Worm (Caenorhabditis elegans) whole organism, L4/young adult: ENCODE results near the gene cee-1.

Experiments
- W03F9.2 ChIP-seq: fragments of 150-350 bp; optimal IDR thresholded peaks from 2 replicates; lab custom pipeline; 2014; ENCODE audit warnings: missing biosample characterization, missing genetic modification characterization
- dao-5 ChIP-seq: sonication (generic microtip); optimal IDR thresholded peaks from 2 replicates; lab custom pipeline; 2016; ENCODE audit warnings: missing genotype, missing genetic modification characterization, moderate library complexity, missing compliant biosample characterization

DNA sequence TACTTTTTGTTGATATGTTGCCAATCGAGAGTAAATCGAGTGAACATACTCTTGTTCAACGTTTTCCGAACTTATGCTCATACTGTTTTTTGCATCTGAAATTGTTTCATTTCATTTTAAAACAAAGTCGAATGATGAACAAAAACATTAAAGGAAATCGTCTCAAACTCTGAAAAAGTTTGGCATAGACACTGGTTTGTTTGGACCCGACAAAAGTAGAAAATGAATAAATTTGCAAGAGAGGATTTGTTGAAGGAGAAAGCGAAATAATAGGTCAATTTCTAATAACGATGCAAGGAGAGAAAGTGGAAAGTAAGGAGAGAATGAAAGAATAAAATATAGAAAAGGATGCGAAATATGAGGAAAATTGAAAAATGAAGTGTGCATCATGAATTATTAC is 37.8 kb upstream of the cee-1 start, which contains the start of gene C35D10.12:
- TF ChIP-seq dao-5 (tag; lab: Kevin White, UChicago) (no peak), W03F9.2 (tag; lab: Kevin White, UChicago) (no peak)
